Worm (Caenorhabditis elegans): ENCODE data around the gene fat-5.

DNA sequence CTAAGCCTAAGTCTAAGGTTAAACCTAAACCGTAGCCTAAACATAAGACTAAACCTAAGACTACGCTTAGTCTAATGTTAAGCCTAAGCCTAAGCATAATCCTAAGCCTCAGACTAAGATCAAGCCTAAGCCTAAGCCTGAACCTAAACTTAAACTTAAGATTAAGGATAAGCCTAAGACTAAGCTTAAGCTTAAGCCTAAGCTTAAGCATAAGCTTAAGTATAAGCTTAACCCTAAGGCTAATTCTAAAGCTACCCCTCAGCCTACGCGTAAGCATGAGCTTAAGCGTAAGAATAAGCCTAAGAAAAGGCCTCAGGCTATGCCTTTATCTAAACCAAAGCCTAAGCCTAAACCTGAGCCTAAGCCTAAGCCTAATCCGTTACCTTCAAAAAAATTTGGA is 3.5 kb downstream of the fat-5 start:
- no peak for TF ChIP-seq cog-1 (tag; optimal IDR thresholded peaks at IDR 0.05)
- TF ChIP-seq med-1 (GFP tag; optimal IDR thresholded peaks at IDR 0.05; ENCODE audit: insufficient read depth), result no peak
- TF ChIP-seq ztf-23 (GFP tag; IDR thresholded peaks at IDR 0.05), result no peak
- no peak for TF ChIP-seq T22C8.4 (GFP tag; IDR thresholded peaks at IDR 0.05)
